3 fruit fly cellular contexts compared by ENCODE assay signal in genomic region chr3L:16840540-16840939, dm6.
TF ChIP-seq lines count a peak whose summit lies in the region.

No protein-coding gene starts in this region.

- TF ChIP-seq CTCF in whole organism, embryonic (GFP tag; optimal IDR thresholded peaks at IDR 0.05; lab: Kevin White, UChicago): no peak

TF ChIP-seq in whole organism, embryonic, 481 proteins besides CTCF, POLR2A, EP300 and RAD21 (continues in another document):
- TF ChIP-seq Mad (GFP tag; optimal IDR thresholded peaks at IDR 0.05; lab: Kevin White, UChicago): no peak
- peak; percentile 16 for TF ChIP-seq CG2120 (GFP tag; optimal IDR thresholded peaks at IDR 0.05; lab: Kevin White, UChicago)
- TF ChIP-seq tgo (GFP tag; IDR thresholded peaks at IDR 0.05; lab: Robert Waterston, UW): peak; percentile 22; the same call in 2 of the 3 replicates
- peak; percentile 29; the same call in 1 of the 2 replicates for TF ChIP-seq Oaz (GFP tag; IDR thresholded peaks at IDR 0.05; lab: Robert Waterston, UW)
- no peak for TF ChIP-seq Trl (optimal IDR thresholded peaks at IDR 0.05; lab: Kevin White, UChicago)
- no peak for TF ChIP-seq Trl (GFP tag; optimal IDR thresholded peaks at IDR 0.05; lab: Kevin White, UChicago)
- no peak for TF ChIP-seq odd (GFP tag; optimal IDR thresholded peaks at IDR 0.05; lab: Kevin White, UChicago)
- no peak for TF ChIP-seq Fer2 (tag; optimal IDR thresholded peaks at IDR 0.05; lab: Kevin White, UChicago)
- TF ChIP-seq wdn (GFP tag; IDR thresholded peaks at IDR 0.05; lab: Robert Waterston, UW): no peak
- 0 out of 2 replicates have a peak, but pooled peaks have one; percentile 6 for TF ChIP-seq sob (GFP tag; IDR thresholded peaks at IDR 0.05; lab: Robert Waterston, UW)
- no peak for TF ChIP-seq eyg (GFP tag; optimal IDR thresholded peaks at IDR 0.05; lab: Kevin White, UChicago)
- no peak for TF ChIP-seq CG2116 (GFP tag; optimal IDR thresholded peaks at IDR 0.05; lab: Kevin White, UChicago)
- TF ChIP-seq twi (tag; optimal IDR thresholded peaks at IDR 0.05; lab: Kevin White, UChicago): no peak
- no peak for TF ChIP-seq cas (GFP tag; IDR thresholded peaks at IDR 0.05; lab: Robert Waterston, UW)
- TF ChIP-seq CG17385 (GFP tag; optimal IDR thresholded peaks at IDR 0.05; lab: Kevin White, UChicago): no peak
- TF ChIP-seq bcd (GFP tag; optimal IDR thresholded peaks at IDR 0.05; lab: Kevin White, UChicago): no peak
- TF ChIP-seq dysf (GFP tag; IDR thresholded peaks at IDR 0.05; lab: Robert Waterston, UW): peak; percentile 77; the same call in 2 of the 3 replicates
- no peak for TF ChIP-seq CG7271 (tag; optimal IDR thresholded peaks at IDR 0.05; lab: Kevin White, UChicago)
- no peak for TF ChIP-seq Nf-YA (GFP tag; IDR thresholded peaks at IDR 0.05; lab: Robert Waterston, UW)
- peak; percentile 57 for TF ChIP-seq fd3F (GFP tag; optimal IDR thresholded peaks at IDR 0.05; lab: Kevin White, UChicago)
- TF ChIP-seq tap (tag; optimal IDR thresholded peaks at IDR 0.05; lab: Kevin White, UChicago): no peak
- no peak for TF ChIP-seq CG10462 (GFP tag; optimal IDR thresholded peaks at IDR 0.05; lab: Kevin White, UChicago)
- no peak for TF ChIP-seq CG17612 (GFP tag; IDR thresholded peaks at IDR 0.05; lab: Robert Waterston, UW)
- TF ChIP-seq toy (GFP tag; IDR thresholded peaks at IDR 0.05; lab: Robert Waterston, UW): no peak
- no peak for TF ChIP-seq CG10274 (GFP tag; optimal IDR thresholded peaks at IDR 0.05; lab: Kevin White, UChicago)
- TF ChIP-seq tx (GFP tag; optimal IDR thresholded peaks at IDR 0.05; lab: Kevin White, UChicago): no peak
- TF ChIP-seq CG13123 (GFP tag; optimal IDR thresholded peaks at IDR 0.05; lab: Kevin White, UChicago): no peak
- no peak for TF ChIP-seq chn (GFP tag; optimal IDR thresholded peaks at IDR 0.05; lab: Kevin White, UChicago)
- no peak for TF ChIP-seq ci (GFP tag; IDR thresholded peaks at IDR 0.05; lab: Robert Waterston, UW)
- TF ChIP-seq so (GFP tag; IDR thresholded peaks at IDR 0.05; lab: Robert Waterston, UW): 0 out of 3 replicates have a peak, but pooled peaks have one; percentile 19
- TF ChIP-seq scrt (GFP tag; optimal IDR thresholded peaks at IDR 0.05; lab: Kevin White, UChicago): no peak

TF ChIP-seq in whole organism, prepupa, 60 proteins besides CTCF, POLR2A, EP300 and RAD21:
- TF ChIP-seq vri (GFP tag; optimal IDR thresholded peaks at IDR 0.05; lab: Kevin White, UChicago) (no peak), pdm3 (GFP tag; optimal IDR thresholded peaks at IDR 0.05; lab: Kevin White, UChicago) (peak; percentile 7), ss (GFP tag; optimal IDR thresholded peaks at IDR 0.05; lab: Kevin White, UChicago) (peak in 1 of 2 experiments; percentile 22), CG3032 (tag; optimal IDR thresholded peaks at IDR 0.05; lab: Kevin White, UChicago) (peak; percentile 5), CG7368 (GFP tag; optimal IDR thresholded peaks at IDR 0.05; lab: Kevin White, UChicago) (no peak), CG8632 (GFP tag; optimal IDR thresholded peaks at IDR 0.05; lab: Kevin White, UChicago) (peak; percentile 3), Eip78C (GFP tag; lab: Kevin White, UChicago) (peak; percentile 66), Ets21C (GFP tag; optimal IDR thresholded peaks at IDR 0.05; lab: Kevin White, UChicago) (no peak), CG6854 (GFP tag; optimal IDR thresholded peaks at IDR 0.05; lab: Kevin White, UChicago) (no peak), spab (GFP tag; optimal IDR thresholded peaks at IDR 0.05; lab: Kevin White, UChicago) (peak; percentile 16), topi (GFP tag; optimal IDR thresholded peaks at IDR 0.05; lab: Kevin White, UChicago) (no peak), CG6808 (GFP tag; optimal IDR thresholded peaks at IDR 0.05; lab: Kevin White, UChicago) (peak; percentile 5), Hr39 (GFP tag; optimal IDR thresholded peaks at IDR 0.05; lab: Kevin White, UChicago) (no peak)

TF ChIP-seq in whole organism, pupa, 21 proteins besides CTCF, POLR2A, EP300 and RAD21:
- no peak for TF ChIP-seq Snoo (tag; optimal IDR thresholded peaks at IDR 0.05; lab: Kevin White, UChicago)
- TF ChIP-seq CG8159 (tag; optimal IDR thresholded peaks at IDR 0.05; lab: Kevin White, UChicago): peak; percentile 31

Comparison
In these comparisons a context has a peak if more than half of its experiments do, and no peak if none do; other contexts are left out.
1. Of the 7 proteins assayed by ChIP-seq in both whole organism, embryonic and whole organism, prepupa: peak only in whole organism, embryonic: Blimp-1; only in whole organism, prepupa: none; in both: none; in neither: 6.